Worm (Caenorhabditis elegans): ENCODE results near the gene tag-314.

- TF ChIP-seq ces-1 (GFP tag; optimal IDR thresholded peaks at IDR 0.05) (no peak), sptf-1 (tag; optimal IDR thresholded peaks at IDR 0.05) (no peak), aha-1 (tag; optimal IDR thresholded peaks at IDR 0.05) (no peak), pqm-1 (tag; optimal IDR thresholded peaks at IDR 0.05) (no peak), C04F5.9 (tag; optimal IDR thresholded peaks at IDR 0.05) (no peak), nhr-237 (tag; optimal IDR thresholded peaks at IDR 0.05) (no peak), nhr-11 (tag; optimal IDR thresholded peaks at IDR 0.05) (no peak), pag-3 (tag; optimal IDR thresholded peaks at IDR 0.05; ENCODE audit: borderline replicate concordance, insufficient read depth) (no peak), lir-3 (tag; optimal IDR thresholded peaks at IDR 0.05; ENCODE audit: poor library complexity) (no peak), ztf-4 (tag; optimal IDR thresholded peaks at IDR 0.05) (no peak), nhr-90 (tag; optimal IDR thresholded peaks at IDR 0.05; ENCODE audit: poor library complexity) (no peak), zag-1 (tag; optimal IDR thresholded peaks at IDR 0.05) (no peak), egl-13 (tag; optimal IDR thresholded peaks at IDR 0.05) (no peak)
Measured at ce11 chrV:10468190-10468589, 39.7 kb upstream of the tag-314 start, which contains the start of gene egl-9.

All from whole organism, L1 larva.